Worm (Caenorhabditis elegans): Measurements from ENCODE around the gene T12B3.3.

Gene T12B3.3

ce11 chrIV:7376511-7376910 lies 1.6 kb downstream of the T12B3.3 start, which contains the start of gene T12B3.2:
TSS of gene T12B3.2 (plus strand) at chrIV:7376811.
- no peak for TF ChIP-seq nhr-12 (tag; optimal IDR thresholded peaks at IDR 0.05)
- peak; percentile 1 for TF ChIP-seq elt-2 (tag; optimal IDR thresholded peaks at IDR 0.05)

- no peak for TF ChIP-seq jun-1 (tag; optimal IDR thresholded peaks at IDR 0.05)
These were observed 6.8 kb downstream of the T12B3.3 start, which contains the start of gene ptp-8 for ce11 chrIV:7381754-7382153. TSS of gene ptp-8 (plus strand) at chrIV:7382054.

- TF ChIP-seq R02D3.7 (tag; optimal IDR thresholded peaks at IDR 0.05) (no peak), elt-1 (tag; optimal IDR thresholded peaks at IDR 0.05) (no peak), hmg-11 (tag; optimal IDR thresholded peaks at IDR 0.05) (peak; percentile 90), nfya-1 (tag; optimal IDR thresholded peaks at IDR 0.05; ENCODE audit: insufficient read depth) (peak; percentile 82), lsy-12 (tag; optimal IDR thresholded peaks at IDR 0.05) (peak; percentile 8), elt-3 (tag; optimal IDR thresholded peaks at IDR 0.05) (no peak), nhr-237 (tag; optimal IDR thresholded peaks at IDR 0.05) (no peak), pha-4 (tag; optimal IDR thresholded peaks at IDR 0.05) (no peak), lin-39 (tag; optimal IDR thresholded peaks at IDR 0.05) (peak; percentile 71), egl-27 (tag; optimal IDR thresholded peaks at IDR 0.05) (no peak), nhr-11 (tag; optimal IDR thresholded peaks at IDR 0.05) (no peak), fkh-10 (GFP tag; optimal IDR thresholded peaks at IDR 0.05) (no peak), unc-39 (tag; optimal IDR thresholded peaks at IDR 0.05) (no peak), ceh-82 (tag; optimal IDR thresholded peaks at IDR 0.05) (no peak), fkh-2 (tag; optimal IDR thresholded peaks at IDR 0.05) (no peak), nhr-23 (tag; optimal IDR thresholded peaks at IDR 0.05) (peak; percentile 11), ceh-28 (tag; optimal IDR thresholded peaks at IDR 0.05) (no peak), jun-1 (tag; optimal IDR thresholded peaks at IDR 0.05) (no peak), skn-1 (tag; optimal IDR thresholded peaks at IDR 0.05) (no peak), nhr-76 (tag; optimal IDR thresholded peaks at IDR 0.05) (no peak), unc-62 (GFP tag; optimal IDR thresholded peaks at IDR 0.05) (no peak), lin-15B (tag; optimal IDR thresholded peaks at IDR 0.05) (peak; percentile 17), ceh-9 (tag; optimal IDR thresholded peaks at IDR 0.05) (no peak), sea-2 (GFP tag; optimal IDR thresholded peaks at IDR 0.05) (no peak), nhr-12 (tag; optimal IDR thresholded peaks at IDR 0.05) (no peak), nhr-43 (tag; optimal IDR thresholded peaks at IDR 0.05; ENCODE audit: poor library complexity, severe bottlenecking) (no peak), eor-1 (tag; optimal IDR thresholded peaks at IDR 0.05) (no peak), ztf-11 (tag; optimal IDR thresholded peaks at IDR 0.05) (no peak), tbx-2 (tag; optimal IDR thresholded peaks at IDR 0.05) (peak; percentile 40), fos-1 (tag; optimal IDR thresholded peaks at IDR 0.05) (no peak), ZK546.5 (tag; optimal IDR thresholded peaks at IDR 0.05) (no peak), aly-2 (tag; optimal IDR thresholded peaks at IDR 0.05) (no peak), daf-12 (tag; optimal IDR thresholded peaks at IDR 0.05) (no peak), nhr-67 (tag; optimal IDR thresholded peaks at IDR 0.05) (no peak), nhr-77 (tag; optimal IDR thresholded peaks at IDR 0.05) (no peak), nhr-28 (tag; optimal IDR thresholded peaks at IDR 0.05) (no peak), pqm-1 (tag; optimal IDR thresholded peaks at IDR 0.05) (no peak), snpc-4 (tag; optimal IDR thresholded peaks at IDR 0.05) (no peak), mdl-1 (tag; optimal IDR thresholded peaks at IDR 0.05) (no peak), ama-1 (optimal IDR thresholded peaks at IDR 0.05) (no peak), elt-2 (tag; optimal IDR thresholded peaks at IDR 0.05) (no peak), zag-1 (tag; optimal IDR thresholded peaks at IDR 0.05) (no peak), egl-5 (tag; optimal IDR thresholded peaks at IDR 0.05) (no peak), mml-1 (tag; optimal IDR thresholded peaks at IDR 0.05) (no peak), ceh-16 (tag; optimal IDR thresholded peaks at IDR 0.05) (no peak), nhr-25 (tag; optimal IDR thresholded peaks at IDR 0.05) (peak; percentile 44), ztf-4 (tag; optimal IDR thresholded peaks at IDR 0.05) (no peak)
These were observed 12.0 kb downstream of the T12B3.3 start for ce11 chrIV:7386835-7387551.

Measured in whole organism, L3 larva.